Worm (Caenorhabditis elegans) whole organism, early embryonic: Measurements from ENCODE around the gene sfxn-2.
A peak's percentile ranks its signal among the peaks of the same experiment; 100 is the strongest.

Source experiments
- B0310.2 ChIP-seq: sonication (generic microtip); optimal IDR thresholded peaks from 2 replicates; lab custom pipeline; 2016; ENCODE audit warnings: mild to moderate bottlenecking, missing genetic modification characterization, missing compliant biosample characterization
- F13C5.2 ChIP-seq: sonication (generic microtip); optimal IDR thresholded peaks from 2 replicates; lab custom pipeline; 2017; ENCODE audit warnings: mild to moderate bottlenecking, missing genetic modification characterization, inconsistent platforms, missing compliant biosample characterization
- aly-1 ChIP-seq: sonication (generic microtip); optimal IDR thresholded peaks from 2 replicates; lab custom pipeline; 2016; ENCODE audit warnings: missing genetic modification characterization, missing compliant biosample characterization
- ama-1 ChIP-seq: fragments of 150-350 bp; optimal IDR thresholded peaks from 2 replicates; lab custom pipeline; 2014
- ceh-13 ChIP-seq: fragments of 200-800 bp; sonication (Bioruptor generic); optimal IDR thresholded peaks from 2 replicates; lab custom pipeline; 2018; ENCODE audit warnings: mild to moderate bottlenecking, missing genetic modification characterization, missing compliant biosample characterization
- ceh-36 ChIP-seq: sonication (generic microtip); optimal IDR thresholded peaks from 2 replicates; lab custom pipeline; 2016; ENCODE audit warnings: missing genetic modification characterization, inconsistent platforms, missing compliant biosample characterization
- ets-7 ChIP-seq: sonication (generic microtip); optimal IDR thresholded peaks from 2 replicates; lab custom pipeline; 2016; ENCODE audit warnings: missing genotype, missing genetic modification characterization, missing compliant biosample characterization
- flt-1 ChIP-seq: fragments of 200-800 bp; sonication (Bioruptor generic); IDR thresholded peaks from 2 replicates; pipeline ENCODE4 v1.3.6; 2022; ENCODE audit warnings: missing genetic modification characterization, missing compliant biosample characterization
- hmbx-1 ChIP-seq: sonication (generic microtip); optimal IDR thresholded peaks from 2 replicates; lab custom pipeline; 2016; ENCODE audit warnings: mild to moderate bottlenecking, missing genetic modification characterization, missing compliant biosample characterization
- hmg-4 ChIP-seq: fragments of 200-800 bp; sonication (Bioruptor generic); optimal IDR thresholded peaks from 2 replicates; lab custom pipeline; 2018; ENCODE audit warnings: mild to moderate bottlenecking, missing genetic modification characterization, missing compliant biosample characterization
- hnd-1 ChIP-seq: sonication (generic microtip); optimal IDR thresholded peaks from 2 replicates; lab custom pipeline; 2016; ENCODE audit warnings: missing genetic modification characterization, missing compliant biosample characterization
- pes-1 ChIP-seq: fragments of 200-800 bp; sonication (Bioruptor generic); IDR thresholded peaks from 2 replicates; pipeline ENCODE4 v1.3.6; 2022; ENCODE audit warnings: missing genetic modification reagents, missing genetic modification characterization, missing compliant biosample characterization
- scrt-1 ChIP-seq: fragments of 200-800 bp; sonication (Bioruptor generic); IDR thresholded peaks from 2 replicates; pipeline ENCODE4 v1.3.6; 2022; ENCODE audit warnings: missing genetic modification characterization, missing compliant biosample characterization
- sea-1 ChIP-seq: fragments of 200-800 bp; sonication (Bioruptor generic); conservative IDR thresholded peaks from 2 replicates; pipeline ENCODE4 v1.3.6; 2022; ENCODE audit warnings: missing genetic modification characterization, missing compliant biosample characterization
- tbx-11 ChIP-seq: fragments of 200-800 bp; sonication (Bioruptor generic); IDR thresholded peaks from 2 replicates; pipeline ENCODE4 v1.3.6; 2022; ENCODE audit warnings: missing genetic modification characterization, missing compliant biosample characterization
- tbx-37 ChIP-seq: fragments of 200-800 bp; sonication (Bioruptor generic); conservative IDR thresholded peaks from 2 replicates; pipeline ENCODE4 v1.3.6; 2022; ENCODE audit warnings: missing genetic modification reagents, missing genetic modification characterization, missing compliant biosample characterization
- tra-4 ChIP-seq: sonication (generic microtip); optimal IDR thresholded peaks from 2 replicates; lab custom pipeline; 2017; ENCODE audit warnings: missing genetic modification characterization, missing compliant biosample characterization

The sfxn-2 gene

DNA sequence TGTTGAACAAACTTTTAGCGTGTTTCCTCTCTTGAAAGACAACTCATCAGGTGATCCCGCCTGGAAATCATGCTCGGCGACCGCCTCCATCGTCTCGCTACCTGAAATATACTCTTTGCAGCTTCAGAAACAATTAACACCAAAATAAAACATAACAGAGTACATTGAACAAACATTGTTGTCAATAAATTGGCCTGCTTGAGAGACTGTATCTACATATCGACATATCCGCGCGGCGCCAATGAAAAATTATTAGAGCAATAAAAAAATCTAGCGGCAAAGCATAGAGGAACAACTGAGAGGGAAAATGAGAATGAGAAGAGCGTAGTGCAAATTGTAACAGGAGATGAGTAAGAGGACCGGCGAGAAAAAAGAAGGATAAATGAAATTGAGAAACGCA, 3.5 kb upstream of the sfxn-2 start, which contains the start of gene sem-5:
TSS of gene sem-5 (minus strand) at position 101 of the 400 bp plus-strand sequence.
- TF ChIP-seq hnd-1 (tag; lab: Kevin White, UChicago), result no peak
- 0 out of 2 replicates have a peak, but pooled peaks have one; percentile 5 for TF ChIP-seq pes-1 (GFP tag; lab: Robert Waterston, UW)

ce11 chrX:7956449-7956848, 1.7 kb downstream of the sfxn-2 start:
- TF ChIP-seq hmg-4 (no peak), ceh-36 (no peak), B0310.2 (tag; lab: Kevin White, UChicago) (no peak), flt-1 (no peak), pes-1 (GFP tag; lab: Robert Waterston, UW) (no peak), scrt-1 (GFP tag; lab: Robert Waterston, UW) (no peak), tbx-11 (GFP tag; lab: Robert Waterston, UW) (no peak), sea-1 (no peak), F13C5.2 (tag; lab: Kevin White, UChicago) (no peak), ama-1 (lab: Kevin White, UChicago) (no peak), aly-1 (no peak), tbx-37 (GFP tag; lab: Robert Waterston, UW) (no peak), tra-4 (tag; lab: Kevin White, UChicago) (no peak), hmbx-1 (tag; lab: Kevin White, UChicago) (no peak), hnd-1 (tag; lab: Kevin White, UChicago) (no peak), ets-7 (tag; lab: Kevin White, UChicago) (no peak), ceh-13 (no peak)

- TF ChIP-seq hmbx-1 (tag; lab: Kevin White, UChicago) (no peak), hmg-4 (no peak), ceh-13 (no peak), ama-1 (lab: Kevin White, UChicago) (no peak), flt-1 (no peak), ets-7 (tag; lab: Kevin White, UChicago) (no peak), aly-1 (no peak), pes-1 (GFP tag; lab: Robert Waterston, UW) (no peak), tra-4 (tag; lab: Kevin White, UChicago) (no peak), sea-1 (no peak), tbx-11 (GFP tag; lab: Robert Waterston, UW) (no peak), F13C5.2 (tag; lab: Kevin White, UChicago) (no peak), tbx-37 (GFP tag; lab: Robert Waterston, UW) (no peak), B0310.2 (tag; lab: Kevin White, UChicago) (no peak), scrt-1 (GFP tag; lab: Robert Waterston, UW) (no peak), ceh-36 (no peak)
Observed at ce11 chrX:7954328-7954727, 3.8 kb downstream of the sfxn-2 start, which contains the start of gene dct-1. Gene dct-1, plus strand, starts transcription at chrX:7954354.

- TF ChIP-seq ceh-36, result no peak
- no peak for TF ChIP-seq hmg-4
- no peak for TF ChIP-seq sea-1
- no peak for TF ChIP-seq hmbx-1 (tag; lab: Kevin White, UChicago)
- TF ChIP-seq scrt-1 (GFP tag; lab: Robert Waterston, UW), result no peak
- TF ChIP-seq ama-1 (lab: Kevin White, UChicago), result no peak
- TF ChIP-seq ets-7 (tag; lab: Kevin White, UChicago), result no peak
- no peak for TF ChIP-seq F13C5.2 (tag; lab: Kevin White, UChicago)
- no peak for TF ChIP-seq hnd-1 (tag; lab: Kevin White, UChicago)
- no peak for TF ChIP-seq ceh-13
- TF ChIP-seq pes-1 (GFP tag; lab: Robert Waterston, UW), result no peak
- no peak for TF ChIP-seq tbx-37 (GFP tag; lab: Robert Waterston, UW)
- TF ChIP-seq aly-1, result no peak
- TF ChIP-seq B0310.2 (tag; lab: Kevin White, UChicago), result no peak
Observed at ce11 chrX:7953695-7954094, 4.4 kb downstream of the sfxn-2 start.

DNA sequence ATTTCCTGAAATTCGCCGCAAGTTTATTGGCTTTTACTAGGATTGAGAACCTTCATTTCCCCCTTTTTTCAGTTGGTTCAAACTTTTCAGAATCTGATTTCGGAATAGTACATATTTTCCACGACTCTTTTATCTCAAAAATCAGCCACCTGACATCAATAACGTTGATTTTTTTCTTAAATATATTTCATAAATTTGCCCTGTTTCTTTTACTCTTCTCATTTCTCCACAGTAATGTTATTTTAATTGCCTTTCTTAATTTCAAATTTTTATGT, 5.1 kb downstream of the sfxn-2 start:
- TF ChIP-seq hnd-1 (tag; lab: Kevin White, UChicago) (no peak), B0310.2 (tag; lab: Kevin White, UChicago) (no peak), scrt-1 (GFP tag; lab: Robert Waterston, UW) (no peak), ceh-13 (no peak), hmbx-1 (tag; lab: Kevin White, UChicago) (no peak), tra-4 (tag; lab: Kevin White, UChicago) (no peak), ceh-36 (no peak), sea-1 (no peak), ama-1 (lab: Kevin White, UChicago) (no peak), flt-1 (no peak), ets-7 (tag; lab: Kevin White, UChicago) (no peak), tbx-11 (GFP tag; lab: Robert Waterston, UW) (no peak), pes-1 (GFP tag; lab: Robert Waterston, UW) (no peak), hmg-4 (no peak), F13C5.2 (tag; lab: Kevin White, UChicago) (no peak), aly-1 (no peak), tbx-37 (GFP tag; lab: Robert Waterston, UW) (no peak)

ce11 chrX:7952226-7953062, 5.7 kb downstream of the sfxn-2 start:
- TF ChIP-seq hnd-1 (tag; lab: Kevin White, UChicago), result no peak
- no peak for TF ChIP-seq ceh-13
- TF ChIP-seq hmbx-1 (tag; lab: Kevin White, UChicago), result no peak
- no peak for TF ChIP-seq F13C5.2 (tag; lab: Kevin White, UChicago)
- TF ChIP-seq hmg-4, result no peak
- no peak for TF ChIP-seq tra-4 (tag; lab: Kevin White, UChicago)
- no peak for TF ChIP-seq tbx-37 (GFP tag; lab: Robert Waterston, UW)
- no peak for TF ChIP-seq ets-7 (tag; lab: Kevin White, UChicago)
- TF ChIP-seq aly-1, result no peak
- TF ChIP-seq ceh-36, result no peak
- TF ChIP-seq flt-1, result no peak
- TF ChIP-seq scrt-1 (GFP tag; lab: Robert Waterston, UW), result no peak
- TF ChIP-seq B0310.2 (tag; lab: Kevin White, UChicago), result no peak
- no peak for TF ChIP-seq sea-1
- TF ChIP-seq ama-1 (lab: Kevin White, UChicago), result no peak
- no peak for TF ChIP-seq pes-1 (GFP tag; lab: Robert Waterston, UW)
- no peak for TF ChIP-seq tbx-11 (GFP tag; lab: Robert Waterston, UW)

- peak; percentile 41 for TF ChIP-seq B0310.2 (tag; lab: Kevin White, UChicago)
- no peak for TF ChIP-seq aly-1
- TF ChIP-seq flt-1, result no peak
- TF ChIP-seq tbx-11 (GFP tag; lab: Robert Waterston, UW), result 0 out of 2 replicates have a peak, but pooled peaks have one; percentile 45
- TF ChIP-seq ceh-13, result no peak
- TF ChIP-seq hmbx-1 (tag; lab: Kevin White, UChicago), result no peak
- no peak for TF ChIP-seq hnd-1 (tag; lab: Kevin White, UChicago)
- TF ChIP-seq tbx-37 (GFP tag; lab: Robert Waterston, UW), result no peak; the same call in 1 of the 2 replicates
- TF ChIP-seq ama-1 (lab: Kevin White, UChicago), result no peak
- TF ChIP-seq pes-1 (GFP tag; lab: Robert Waterston, UW), result no peak
- TF ChIP-seq F13C5.2 (tag; lab: Kevin White, UChicago), result peak; percentile 81
- TF ChIP-seq sea-1, result peak; percentile 61; the same call in 1 of the 2 replicates
- peak; percentile 70 for TF ChIP-seq scrt-1 (GFP tag; lab: Robert Waterston, UW)
- TF ChIP-seq tra-4 (tag; lab: Kevin White, UChicago), result no peak
- no peak for TF ChIP-seq ceh-36
- TF ChIP-seq ets-7 (tag; lab: Kevin White, UChicago), result no peak
- TF ChIP-seq hmg-4, result peak; percentile 93
Observed at ce11 chrX:7951578-7951977, 6.5 kb downstream of the sfxn-2 start.
